Fruit fly (Drosophila melanogaster): Measurements from ENCODE around the gene barc.

DNA sequence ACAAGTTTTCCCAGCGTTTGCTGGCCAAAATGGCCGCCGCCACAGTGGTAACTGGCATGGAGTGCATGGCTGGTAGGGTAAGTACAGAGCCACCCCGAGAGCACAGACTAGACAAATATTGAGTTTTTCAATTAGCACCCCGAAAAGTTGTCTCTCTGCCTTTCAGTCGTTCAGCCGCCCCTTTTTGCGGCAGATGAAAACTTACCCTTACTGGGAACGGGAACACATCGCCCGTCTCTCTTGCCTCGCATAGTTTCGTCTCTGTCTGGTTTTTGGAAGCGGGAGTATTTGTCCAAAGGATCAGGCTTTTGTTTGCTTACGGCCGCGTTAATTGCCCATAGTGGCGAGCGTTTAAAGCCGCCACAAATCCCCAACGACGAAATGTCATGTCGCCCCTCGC lies 25.8 kb upstream of the barc start:
- TF ChIP-seq CTCF (optimal IDR thresholded peaks at IDR 0.05), result no peak
- no peak for TF ChIP-seq CG8478 (optimal IDR thresholded peaks at IDR 0.05)
